Worm (Caenorhabditis elegans) whole organism, L3 larva: ENCODE measurements around the gene nas-33.
A peak's percentile ranks its signal among the peaks of the same experiment; 100 is the strongest.

Experiments
- aly-2 ChIP-seq: fragments of 150-350 bp; optimal IDR thresholded peaks from 2 replicates; lab custom pipeline; 2014; ENCODE audit warnings: missing biosample characterization, missing genetic modification characterization
- ama-1 ChIP-seq: fragments of 150-350 bp; optimal IDR thresholded peaks from 2 replicates; lab custom pipeline; 2018
- ceh-9 ChIP-seq: sonication (generic microtip); optimal IDR thresholded peaks from 2 replicates; lab custom pipeline; 2018; ENCODE audit warnings: missing biosample characterization, missing genetic modification characterization
- daf-12 ChIP-seq: fragments of 150-350 bp; optimal IDR thresholded peaks from 2 replicates; lab custom pipeline; 2014; ENCODE audit warnings: missing biosample characterization, missing genetic modification reagents, missing genetic modification characterization
- egl-27 ChIP-seq: sonication (generic microtip); optimal IDR thresholded peaks from 4 replicates; lab custom pipeline; 2017; ENCODE audit warnings: missing biosample characterization, missing genetic modification reagents, missing genetic modification characterization
- elt-1 ChIP-seq: fragments of 150-350 bp; optimal IDR thresholded peaks from 2 replicates; lab custom pipeline; 2014; ENCODE audit warnings: missing biosample characterization, missing genetic modification characterization
- elt-2 ChIP-seq: sonication (generic microtip); optimal IDR thresholded peaks from 2 replicates; lab custom pipeline; 2016; ENCODE audit warnings: missing genetic modification reagents, mild to moderate bottlenecking, missing genetic modification characterization, missing compliant biosample characterization
- elt-3 ChIP-seq, 3 experiments: fragments of 150-350 bp in 1 of 3; sonication (generic microtip) in 2 of 3; optimal IDR thresholded peaks; 2 replicates in 2 of 3; 4 replicates in 1 of 3; lab custom pipeline; 2014 to 2017; ENCODE audit warnings: missing biosample characterization in 3 of 3, missing genetic modification characterization in 3 of 3
- eor-1 ChIP-seq, 2 experiments: fragments of 150-350 bp; optimal IDR thresholded peaks; 2 replicates each; lab custom pipeline; 2014 to 2018; ENCODE audit warnings: missing biosample characterization in 2 of 2, missing genetic modification characterization in 2 of 2
- fkh-2 ChIP-seq: fragments of 150-350 bp; optimal IDR thresholded peaks from 2 replicates; lab custom pipeline; 2014; ENCODE audit warnings: missing biosample characterization, missing genetic modification reagents, missing genetic modification characterization
- hmg-11 ChIP-seq: sonication (generic microtip); optimal IDR thresholded peaks from 2 replicates; lab custom pipeline; 2016; ENCODE audit warnings: missing genetic modification characterization, missing compliant biosample characterization
- jun-1 ChIP-seq: fragments of 150-350 bp; optimal IDR thresholded peaks from 2 replicates; lab custom pipeline; 2014; ENCODE audit warnings: missing biosample characterization, missing genetic modification reagents, missing genetic modification characterization
- lin-15B ChIP-seq: fragments of 150-350 bp; optimal IDR thresholded peaks from 2 replicates; lab custom pipeline; 2014; ENCODE audit warnings: missing biosample characterization, missing genetic modification characterization
- lsy-12 ChIP-seq: sonication (generic microtip); optimal IDR thresholded peaks from 2 replicates; lab custom pipeline; 2016; ENCODE audit warnings: mild to moderate bottlenecking, missing genetic modification characterization, missing compliant biosample characterization
- nfya-1 ChIP-seq: sonication (generic microtip); optimal IDR thresholded peaks from 2 replicates; lab custom pipeline; 2017; ENCODE audit warnings: missing genetic modification characterization, mild to moderate bottlenecking, missing compliant biosample characterization, antibody characterized with exemption, moderate library complexity; ENCODE audit not compliant: insufficient read depth
- nhr-23 ChIP-seq: fragments of 150-350 bp; optimal IDR thresholded peaks from 2 replicates; lab custom pipeline; 2014; ENCODE audit warnings: missing biosample characterization, missing genetic modification reagents, missing genetic modification characterization
- nhr-237 ChIP-seq: fragments of 150-350 bp; optimal IDR thresholded peaks from 2 replicates; lab custom pipeline; 2014; ENCODE audit warnings: missing biosample characterization, missing genetic modification characterization
- nhr-25 ChIP-seq: sonication (generic microtip); optimal IDR thresholded peaks from 2 replicates; lab custom pipeline; 2017; ENCODE audit warnings: missing biosample characterization, missing genetic modification characterization
- nhr-43 ChIP-seq: sonication (generic microtip); optimal IDR thresholded peaks from 2 replicates; lab custom pipeline; 2016; ENCODE audit warnings: mild to moderate bottlenecking, missing genetic modification characterization, missing compliant biosample characterization; ENCODE audit not compliant: poor library complexity, severe bottlenecking
- nhr-67 ChIP-seq: fragments of 150-350 bp; optimal IDR thresholded peaks from 2 replicates; lab custom pipeline; 2014; ENCODE audit warnings: missing biosample characterization, missing genetic modification characterization
- nhr-76 ChIP-seq: fragments of 150-350 bp; sonication (generic microtip); optimal IDR thresholded peaks from 5 replicates; lab custom pipeline; 2014; ENCODE audit warnings: missing biosample characterization, missing genetic modification characterization
- nhr-77 ChIP-seq: fragments of 150-350 bp; optimal IDR thresholded peaks from 2 replicates; lab custom pipeline; 2014; ENCODE audit warnings: missing biosample characterization, missing genetic modification characterization
- pha-4 ChIP-seq: fragments of 150-350 bp; optimal IDR thresholded peaks from 2 replicates; lab custom pipeline; 2014; ENCODE audit warnings: missing biosample characterization, missing genetic modification reagents, missing genetic modification characterization
- pqm-1 ChIP-seq: fragments of 150-350 bp; optimal IDR thresholded peaks from 2 replicates; lab custom pipeline; 2017; ENCODE audit warnings: missing biosample characterization, missing genetic modification characterization, inconsistent platforms
- sea-2 ChIP-seq: fragments of 150-350 bp; sonication (generic microtip); optimal IDR thresholded peaks from 4 replicates; lab custom pipeline; 2014; ENCODE audit warnings: missing biosample characterization, missing genetic modification reagents, missing genetic modification characterization
- skn-1 ChIP-seq: fragments of 150-350 bp; optimal IDR thresholded peaks from 2 replicates; lab custom pipeline; 2014; ENCODE audit warnings: missing biosample characterization, missing genetic modification characterization
- snpc-4 ChIP-seq: fragments of 150-350 bp; optimal IDR thresholded peaks from 2 replicates; lab custom pipeline; 2014; ENCODE audit warnings: missing biosample characterization, missing genetic modification characterization
- tbx-2 ChIP-seq: sonication (generic microtip); optimal IDR thresholded peaks from 2 replicates; lab custom pipeline; 2016; ENCODE audit warnings: mild to moderate bottlenecking, missing genetic modification characterization, missing compliant biosample characterization
- unc-39 ChIP-seq: sonication (generic microtip); optimal IDR thresholded peaks from 4 replicates; lab custom pipeline; 2017; ENCODE audit warnings: missing biosample characterization, missing genetic modification characterization
- unc-62 ChIP-seq: fragments of 150-350 bp; sonication (generic microtip); optimal IDR thresholded peaks from 4 replicates; lab custom pipeline; 2014; ENCODE audit warnings: missing biosample characterization, missing genetic modification reagents, missing genetic modification characterization
- ztf-11 ChIP-seq: fragments of 150-350 bp; optimal IDR thresholded peaks from 2 replicates; lab custom pipeline; 2014; ENCODE audit warnings: missing biosample characterization, missing genetic modification characterization
- ztf-4 ChIP-seq: fragments of 150-350 bp; optimal IDR thresholded peaks from 2 replicates; lab custom pipeline; 2014; ENCODE audit warnings: missing biosample characterization, missing genetic modification characterization

The nas-33 gene

DNA sequence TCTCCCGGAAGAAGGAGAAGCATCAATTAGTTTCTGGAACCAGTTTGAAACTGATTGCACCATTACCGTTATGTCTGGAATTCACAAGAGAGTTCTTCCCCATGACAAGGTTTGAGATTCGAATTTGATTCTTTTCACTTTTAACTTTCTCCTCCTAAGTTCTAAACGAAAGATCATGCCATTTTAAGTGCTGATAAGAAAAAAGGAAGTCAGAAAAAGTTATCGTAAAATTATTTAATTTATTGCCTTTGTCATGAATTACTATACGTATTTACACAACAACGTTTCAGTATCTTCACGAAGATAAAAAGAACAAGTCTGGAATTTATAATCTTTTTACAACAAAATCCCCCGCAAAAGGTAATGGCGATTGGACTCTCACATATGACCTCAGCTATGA is 5.1 kb upstream of the nas-33 start:
- peak; percentile 53 for TF ChIP-seq elt-2 (tag; lab: Kevin White, UChicago)
- no peak for TF ChIP-seq ztf-11
- TF ChIP-seq ztf-4: no peak
- TF ChIP-seq pqm-1 (tag; lab: Kevin White, UChicago): peak; percentile 70
- no peak for TF ChIP-seq nhr-237 (tag; lab: Kevin White, UChicago)
- TF ChIP-seq, all 47 proteins: peak for 2

ce11 chrX:6458467-6458866 is 3.4 kb upstream of the nas-33 start:
- TF ChIP-seq pqm-1 (tag; lab: Kevin White, UChicago) (no peak), nhr-43 (tag; lab: Kevin White, UChicago) (no peak), fkh-2 (tag; lab: Kevin White, UChicago) (no peak), eor-1 (tag; optimal IDR thresholded peaks at IDR 0.05; lab: Kevin White, UChicago) (no peak), hmg-11 (no peak), skn-1 (tag; lab: Kevin White, UChicago) (no peak), ztf-4 (no peak), pha-4 (tag; lab: Kevin White, UChicago) (no peak), elt-3 (tag; optimal IDR thresholded peaks at IDR 0.05; lab: Kevin White, UChicago) (no peak), nfya-1 (no peak), sea-2 (GFP tag; lab: Kevin White, UChicago) (no peak), nhr-25 (no peak), nhr-23 (tag; lab: Kevin White, UChicago) (no peak), elt-1 (tag; lab: Kevin White, UChicago) (no peak), ama-1 (lab: Kevin White, UChicago) (no peak), tbx-2 (tag; lab: Kevin White, UChicago) (no peak), nhr-76 (tag; lab: Kevin White, UChicago) (no peak), snpc-4 (tag; lab: Kevin White, UChicago) (no peak), ztf-11 (no peak), lin-15B (no peak)

- TF ChIP-seq eor-1 (tag; optimal IDR thresholded peaks at IDR 0.05; lab: Kevin White, UChicago) (no peak), elt-3 (tag; optimal IDR thresholded peaks at IDR 0.05; lab: Kevin White, UChicago) (no peak), pha-4 (tag; lab: Kevin White, UChicago) (peak; percentile 15), elt-2 (tag; lab: Kevin White, UChicago) (peak; percentile 73), unc-62 (GFP tag; lab: Kevin White, UChicago) (no peak), pqm-1 (tag; lab: Kevin White, UChicago) (no peak), tbx-2 (tag; lab: Kevin White, UChicago) (no peak)
Measured at ce11 chrX:6458001-6458400, 2.9 kb upstream of the nas-33 start.

DNA sequence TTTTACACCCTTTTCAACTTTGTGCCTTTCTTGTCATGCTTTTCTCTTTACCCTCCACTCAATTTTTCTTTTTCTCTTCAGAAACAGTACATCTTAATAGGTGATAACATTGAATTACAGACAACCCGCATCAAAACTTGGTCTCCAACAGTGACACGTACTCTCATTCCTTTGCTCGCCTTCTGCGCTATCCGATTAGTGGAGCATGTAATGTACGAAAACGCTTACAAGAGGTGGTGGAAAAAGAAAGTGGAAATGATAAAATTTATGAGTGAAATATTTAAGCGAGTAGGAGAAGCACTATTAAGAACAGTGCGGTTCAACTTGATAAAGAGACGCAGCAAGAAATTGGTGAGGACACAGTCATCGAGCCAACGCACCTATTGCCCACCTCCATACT is 1.5 kb upstream of the nas-33 start, which contains the start of gene pept-1:
TSS of gene pept-1 (plus strand) at position 306 of the 400 bp plus-strand sequence.
- no peak for TF ChIP-seq nhr-77 (tag; lab: Kevin White, UChicago)
- peak; percentile 16 for TF ChIP-seq pha-4 (tag; lab: Kevin White, UChicago)
- TF ChIP-seq nhr-76 (tag; lab: Kevin White, UChicago): no peak
- TF ChIP-seq unc-39 (tag; lab: Kevin White, UChicago): no peak
- no peak for TF ChIP-seq aly-2 (tag; lab: Kevin White, UChicago)
- no peak for TF ChIP-seq nfya-1
- TF ChIP-seq jun-1: no peak
- no peak for TF ChIP-seq ztf-4
- no peak for TF ChIP-seq egl-27 (tag; lab: Kevin White, UChicago)
- TF ChIP-seq daf-12 (tag; lab: Kevin White, UChicago): no peak
- TF ChIP-seq skn-1 (tag; lab: Kevin White, UChicago): peak; percentile 32
- peak; percentile 98 for TF ChIP-seq elt-2 (tag; lab: Kevin White, UChicago)
- no peak for TF ChIP-seq sea-2 (GFP tag; lab: Kevin White, UChicago)
- TF ChIP-seq nhr-67 (tag; lab: Kevin White, UChicago): no peak
- no peak for TF ChIP-seq lin-15B
- TF ChIP-seq pqm-1 (tag; lab: Kevin White, UChicago): peak; percentile 94
- TF ChIP-seq ceh-9 (tag; lab: Kevin White, UChicago): no peak
- TF ChIP-seq, all 47 proteins: peak for 4

DNA sequence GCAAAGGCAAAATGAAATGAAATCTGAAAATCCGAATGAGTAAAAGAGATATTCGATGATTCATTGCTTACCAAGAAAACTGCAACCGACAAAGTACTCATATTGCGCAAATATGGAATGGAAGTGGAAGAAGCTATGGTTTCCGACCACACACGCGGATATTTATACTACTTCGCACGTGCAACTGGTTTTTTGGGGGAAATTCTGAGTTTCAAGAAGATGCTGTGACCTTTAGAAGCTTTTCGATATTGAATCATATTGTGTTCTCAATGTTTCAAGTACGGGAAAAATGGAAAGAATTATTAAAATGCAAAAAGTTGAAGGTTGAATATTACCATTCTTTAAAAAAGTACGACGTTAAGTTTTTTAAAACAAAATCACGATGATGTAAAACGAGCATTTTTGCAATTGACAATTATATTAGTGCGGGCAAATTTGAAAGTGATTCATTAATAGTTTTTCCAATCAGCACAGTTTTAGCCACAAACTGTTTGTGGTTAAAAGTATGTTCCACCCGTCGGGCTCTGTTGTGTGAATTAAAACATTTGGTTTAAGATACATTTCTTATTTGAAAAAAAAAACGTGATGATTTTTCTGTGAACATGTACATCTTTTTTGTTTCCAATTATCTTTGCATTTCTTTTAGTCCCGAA is 4.1 kb downstream of the nas-33 start, which contains the start of the genes grl-6 and K10C2.6:
TSS of gene grl-6 (minus strand) at position 101 of the 653 bp plus-strand sequence.
TSS of gene K10C2.6 (plus strand) at position 603 of the 653 bp plus-strand sequence.
- TF ChIP-seq egl-27 (tag; lab: Kevin White, UChicago): no peak
- TF ChIP-seq elt-3 (tag; optimal IDR thresholded peaks at IDR 0.05; lab: Kevin White, UChicago): no peak
- TF ChIP-seq unc-39 (tag; lab: Kevin White, UChicago): no peak
- TF ChIP-seq lsy-12 (tag; lab: Kevin White, UChicago): no peak
- no peak for TF ChIP-seq unc-62 (GFP tag; lab: Kevin White, UChicago)
- no peak for TF ChIP-seq eor-1 (tag; optimal IDR thresholded peaks at IDR 0.05; lab: Kevin White, UChicago)
- no peak for TF ChIP-seq skn-1 (tag; lab: Kevin White, UChicago)
